Worm (Caenorhabditis elegans) whole organism, early embryonic: ENCODE data around the gene aak-2.

Experiments
- F13C5.2 ChIP-seq: sonication (generic microtip); optimal IDR thresholded peaks from 2 replicates; lab custom pipeline; 2017; ENCODE audit warnings: mild to moderate bottlenecking, missing genetic modification characterization, inconsistent platforms, missing compliant biosample characterization
- aly-1 ChIP-seq: sonication (generic microtip); optimal IDR thresholded peaks from 2 replicates; lab custom pipeline; 2016; ENCODE audit warnings: missing genetic modification characterization, missing compliant biosample characterization
- ama-1 ChIP-seq: fragments of 150-350 bp; optimal IDR thresholded peaks from 2 replicates; lab custom pipeline; 2014
- ceh-13 ChIP-seq: fragments of 200-800 bp; sonication (Bioruptor generic); optimal IDR thresholded peaks from 2 replicates; lab custom pipeline; 2018; ENCODE audit warnings: mild to moderate bottlenecking, missing genetic modification characterization, missing compliant biosample characterization
- flt-1 ChIP-seq: fragments of 200-800 bp; sonication (Bioruptor generic); IDR thresholded peaks from 2 replicates; pipeline ENCODE4 v1.3.6; 2022; ENCODE audit warnings: missing genetic modification characterization, missing compliant biosample characterization
- hmg-4 ChIP-seq: fragments of 200-800 bp; sonication (Bioruptor generic); optimal IDR thresholded peaks from 2 replicates; lab custom pipeline; 2018; ENCODE audit warnings: mild to moderate bottlenecking, missing genetic modification characterization, missing compliant biosample characterization
- hnd-1 ChIP-seq: sonication (generic microtip); optimal IDR thresholded peaks from 2 replicates; lab custom pipeline; 2016; ENCODE audit warnings: missing genetic modification characterization, missing compliant biosample characterization
- scrt-1 ChIP-seq: fragments of 200-800 bp; sonication (Bioruptor generic); IDR thresholded peaks from 2 replicates; pipeline ENCODE4 v1.3.6; 2022; ENCODE audit warnings: missing genetic modification characterization, missing compliant biosample characterization
- sea-1 ChIP-seq: fragments of 200-800 bp; sonication (Bioruptor generic); conservative IDR thresholded peaks from 2 replicates; pipeline ENCODE4 v1.3.6; 2022; ENCODE audit warnings: missing genetic modification characterization, missing compliant biosample characterization
- tbx-11 ChIP-seq: fragments of 200-800 bp; sonication (Bioruptor generic); IDR thresholded peaks from 2 replicates; pipeline ENCODE4 v1.3.6; 2022; ENCODE audit warnings: missing genetic modification characterization, missing compliant biosample characterization
- tbx-37 ChIP-seq: fragments of 200-800 bp; sonication (Bioruptor generic); conservative IDR thresholded peaks from 2 replicates; pipeline ENCODE4 v1.3.6; 2022; ENCODE audit warnings: missing genetic modification reagents, missing genetic modification characterization, missing compliant biosample characterization

DNA sequence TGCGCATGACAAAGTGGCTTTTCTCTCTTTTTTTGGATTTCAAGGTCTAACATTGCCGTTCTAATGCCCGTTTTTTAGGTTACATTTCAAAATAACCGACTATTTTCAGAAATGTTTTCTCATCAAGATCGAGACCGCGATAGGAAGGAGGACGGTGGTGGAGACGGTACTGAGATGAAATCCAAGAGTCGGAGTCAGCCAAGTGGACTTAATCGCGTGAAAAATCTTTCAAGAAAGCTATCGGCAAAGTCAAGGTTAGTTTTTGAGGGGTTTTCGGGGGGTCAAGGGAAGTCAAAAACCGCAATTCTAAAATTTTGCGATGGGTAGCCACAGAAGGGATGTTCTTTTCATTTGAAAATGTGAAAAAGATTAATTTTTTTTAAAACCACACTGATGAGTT is at the start of gene aak-2:
- no peak for TF ChIP-seq ama-1 (lab: Kevin White, UChicago)
- TF ChIP-seq tbx-37 (GFP tag; lab: Robert Waterston, UW): no peak
- TF ChIP-seq hmg-4 (GFP tag; lab: Kevin White, UChicago): no peak
- TF ChIP-seq F13C5.2 (tag; lab: Kevin White, UChicago): no peak
- no peak for TF ChIP-seq aly-1 (tag; lab: Kevin White, UChicago)
- TF ChIP-seq tbx-11 (GFP tag; lab: Robert Waterston, UW): no peak
- no peak for TF ChIP-seq hnd-1
- no peak for TF ChIP-seq ceh-13 (GFP tag; lab: Kevin White, UChicago)
- TF ChIP-seq scrt-1 (GFP tag; lab: Robert Waterston, UW): no peak
- TF ChIP-seq flt-1 (GFP tag; lab: Robert Waterston, UW): no peak
- TF ChIP-seq sea-1 (GFP tag; lab: Robert Waterston, UW): no peak
